Fruit fly (Drosophila melanogaster) whole organism, pupa: ENCODE measurements around the gene Rrp1.

ENCODE experiments used
- CG10348 ChIP-seq: fragments of 200-800 bp; sonication (Bioruptor generic); IDR thresholded peaks from 2 replicates; pipeline ENCODE4 v1.3.6; 2022; ENCODE audit warnings: missing biosample characterization, missing genetic modification characterization
- CG12605 ChIP-seq: fragments of 200-800 bp; sonication (Bioruptor generic); IDR thresholded peaks from 2 replicates; pipeline ENCODE4 v1.3.6; 2022; ENCODE audit warnings: missing biosample characterization, missing genetic modification characterization
- CG13204 ChIP-seq: fragments of 200-800 bp; sonication (Bioruptor generic); optimal IDR thresholded peaks from 2 replicates; lab custom pipeline; 2018; ENCODE audit warnings: missing biosample characterization, mild to moderate bottlenecking, missing genetic modification characterization, moderate library complexity
- CG14655 ChIP-seq: fragments of 200-800 bp; sonication (Bioruptor generic); optimal IDR thresholded peaks from 3 replicates; lab custom pipeline; 2017; ENCODE audit warnings: mild to moderate bottlenecking, missing biosample characterization, missing genetic modification reagents, missing genetic modification characterization
- CG15710 ChIP-seq: fragments of 200-800 bp; sonication (Bioruptor generic); optimal IDR thresholded peaks from 2 replicates; lab custom pipeline; 2018; ENCODE audit warnings: missing biosample characterization, mild to moderate bottlenecking, missing genetic modification characterization, moderate library complexity
- CG17806 ChIP-seq: fragments of 200-800 bp; sonication (Bioruptor generic); optimal IDR thresholded peaks from 2 replicates; lab custom pipeline; 2018; ENCODE audit warnings: missing biosample characterization, mild to moderate bottlenecking, missing genetic modification characterization, moderate library complexity
- CG32121 ChIP-seq: fragments of 200-800 bp; sonication (Bioruptor generic); IDR thresholded peaks from 2 replicates; pipeline ENCODE4 v1.3.6; 2022; ENCODE audit warnings: missing biosample characterization, missing genetic modification characterization
- CG34367 ChIP-seq: fragments of 200-800 bp; sonication (Bioruptor generic); optimal IDR thresholded peaks from 2 replicates; lab custom pipeline; 2018; ENCODE audit warnings: missing biosample characterization, mild to moderate bottlenecking, missing genetic modification characterization
- CG4496 ChIP-seq: fragments of 200-800 bp; sonication (Bioruptor generic); IDR thresholded peaks from 3 replicates; pipeline ENCODE4 v1.3.6; 2022; ENCODE audit warnings: missing biosample characterization, missing genetic modification characterization
- CG8159 ChIP-seq: fragments of 200-800 bp; sonication (Bioruptor generic); optimal IDR thresholded peaks from 3 replicates; lab custom pipeline; 2018; ENCODE audit warnings: missing biosample characterization, mild to moderate bottlenecking, missing genetic modification characterization, moderate library complexity
- CG8301 ChIP-seq: fragments of 200-800 bp; sonication (Bioruptor generic); optimal IDR thresholded peaks from 2 replicates; lab custom pipeline; 2018; ENCODE audit warnings: missing biosample characterization, mild to moderate bottlenecking, missing genetic modification characterization
- CG9948 ChIP-seq: fragments of 200-800 bp; sonication (Bioruptor generic); optimal IDR thresholded peaks from 2 replicates; lab custom pipeline; 2018; ENCODE audit warnings: missing biosample characterization, mild to moderate bottlenecking, missing genetic modification characterization, moderate library complexity
- D1 ChIP-seq: fragments of 200-800 bp; sonication (Bioruptor generic); optimal IDR thresholded peaks from 2 replicates; lab custom pipeline; 2018; ENCODE audit warnings: missing biosample characterization, mild to moderate bottlenecking, missing genetic modification characterization, moderate library complexity
- EcR ChIP-seq: fragments of 200-800 bp; sonication (Bioruptor generic); optimal IDR thresholded peaks from 3 replicates; lab custom pipeline; 2019; ENCODE audit warnings: missing biosample characterization, missing genetic modification characterization, mild to moderate bottlenecking, moderate library complexity, missing genetic modification reagents
- Ets98B ChIP-seq: fragments of 200-800 bp; sonication (Bioruptor generic); IDR thresholded peaks from 2 replicates; pipeline ENCODE4 v1.3.6; 2022; ENCODE audit warnings: missing biosample characterization, missing genetic modification characterization
- Pif1A ChIP-seq: fragments of 200-800 bp; sonication (Bioruptor generic); optimal IDR thresholded peaks from 3 replicates; lab custom pipeline; 2016; ENCODE audit warnings: missing biosample characterization, missing genetic modification characterization
- Pif1B ChIP-seq: fragments of 200-800 bp; sonication (Bioruptor generic); optimal IDR thresholded peaks from 3 replicates; lab custom pipeline; 2016; ENCODE audit warnings: missing biosample characterization, missing genetic modification characterization
- Snoo ChIP-seq: fragments of 200-800 bp; sonication (Bioruptor generic); optimal IDR thresholded peaks from 3 replicates; lab custom pipeline; 2017; ENCODE audit warnings: missing biosample characterization, mild to moderate bottlenecking, missing genetic modification characterization, inconsistent platforms
- fd96Ca ChIP-seq: fragments of 200-800 bp; sonication (Bioruptor generic); IDR thresholded peaks from 3 replicates; pipeline ENCODE4 v1.3.6; 2022; ENCODE audit warnings: missing biosample characterization, missing genetic modification characterization
- gl ChIP-seq: fragments of 200-800 bp; sonication (Bioruptor generic); optimal IDR thresholded peaks from 2 replicates; lab custom pipeline; 2018; ENCODE audit warnings: missing biosample characterization, mild to moderate bottlenecking, missing genetic modification characterization
- rn ChIP-seq: fragments of 200-800 bp; sonication (Bioruptor generic); IDR thresholded peaks from 2 replicates; pipeline ENCODE4 v1.3.6; 2022; ENCODE audit warnings: missing biosample characterization, missing genetic modification characterization

The Rrp1 gene

DNA sequence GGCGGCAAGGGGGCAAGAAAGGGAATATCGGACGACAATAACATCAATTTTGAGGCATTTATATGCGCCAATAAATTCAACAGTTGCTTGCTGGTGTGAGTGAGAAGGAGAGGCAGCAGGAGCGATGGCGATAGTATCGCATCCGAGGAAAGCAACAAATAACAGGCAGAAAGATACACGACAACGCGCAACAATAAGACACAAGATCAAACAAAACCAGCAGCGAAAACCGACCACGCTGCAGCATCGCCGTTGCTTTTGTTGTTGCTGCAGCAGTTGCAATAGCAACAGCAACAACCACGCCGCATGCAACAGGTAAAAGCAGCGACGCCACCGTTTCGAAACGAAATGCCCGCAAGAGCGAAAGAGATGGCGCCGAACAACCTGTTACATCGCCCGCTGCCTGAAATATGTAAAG is 28.2 kb upstream of the Rrp1 start:
- TF ChIP-seq CG12605 (peak; percentile 51; the same call in 1 of the 2 replicates), CG8159 (tag; lab: Kevin White, UChicago) (no peak), CG13204 (GFP tag; lab: Kevin White, UChicago) (peak; percentile 50)

DNA sequence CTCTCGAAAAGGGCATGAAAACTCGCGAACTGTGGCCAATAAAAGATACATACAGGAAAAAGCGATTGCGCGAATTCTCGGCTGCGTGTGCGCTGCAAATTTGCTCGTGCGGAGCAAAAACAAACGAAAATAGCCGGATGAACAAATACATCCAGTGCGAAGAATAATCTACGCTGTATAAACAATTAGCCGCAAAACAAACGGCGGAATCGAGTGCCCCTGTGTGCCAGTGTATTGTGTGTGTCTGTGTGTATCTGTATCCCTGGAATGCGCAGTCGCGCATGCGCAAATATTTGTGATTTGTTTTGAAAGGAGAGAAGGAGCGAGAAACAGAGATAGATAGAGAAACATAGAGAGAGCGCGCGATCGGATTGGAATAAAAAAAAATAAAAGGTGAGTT is 27.3 kb upstream of the Rrp1 start:
- TF ChIP-seq CG15710 (tag; lab: Kevin White, UChicago) (no peak), Snoo (tag; lab: Kevin White, UChicago) (no peak), CG8159 (tag; lab: Kevin White, UChicago) (no peak), CG10348 (GFP tag; lab: Robert Waterston, UW) (no peak), CG14655 (GFP tag; lab: Kevin White, UChicago) (no peak), Pif1B (GFP tag; lab: Kevin White, UChicago) (no peak), CG4496 (GFP tag; lab: Robert Waterston, UW) (0 out of 3 replicates have a peak, but pooled peaks have one; percentile 30)

DNA sequence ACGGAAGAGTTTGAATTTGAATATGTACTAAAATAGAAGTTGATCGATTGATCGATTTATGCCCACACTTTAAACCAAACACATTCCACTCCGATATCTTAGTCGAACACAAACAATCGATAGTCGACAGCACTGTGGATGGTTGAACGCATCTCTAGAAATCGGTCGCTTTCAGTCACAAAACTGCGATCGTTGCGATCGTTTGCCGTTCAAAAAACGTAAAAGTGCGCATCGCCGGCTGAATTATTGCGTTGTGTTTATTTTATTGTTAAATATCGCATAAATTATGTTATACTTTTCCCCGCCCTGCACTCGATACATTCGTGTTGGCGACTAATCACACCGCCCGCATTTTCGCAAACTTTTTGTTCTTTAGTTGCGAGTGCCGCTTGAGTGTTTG is 26.8 kb upstream of the Rrp1 start, which contains the start of gene Ccdc85:
Gene Ccdc85 (plus strand): TSS at position 174 of the 400 bp plus-strand sequence.
- TF ChIP-seq CG12605 (0 out of 2 replicates have a peak, but pooled peaks have one; percentile 11), CG9948 (tag; lab: Kevin White, UChicago) (no peak), Pif1B (GFP tag; lab: Kevin White, UChicago) (no peak), CG4496 (GFP tag; lab: Robert Waterston, UW) (no peak), EcR (peak; percentile 3)

DNA sequence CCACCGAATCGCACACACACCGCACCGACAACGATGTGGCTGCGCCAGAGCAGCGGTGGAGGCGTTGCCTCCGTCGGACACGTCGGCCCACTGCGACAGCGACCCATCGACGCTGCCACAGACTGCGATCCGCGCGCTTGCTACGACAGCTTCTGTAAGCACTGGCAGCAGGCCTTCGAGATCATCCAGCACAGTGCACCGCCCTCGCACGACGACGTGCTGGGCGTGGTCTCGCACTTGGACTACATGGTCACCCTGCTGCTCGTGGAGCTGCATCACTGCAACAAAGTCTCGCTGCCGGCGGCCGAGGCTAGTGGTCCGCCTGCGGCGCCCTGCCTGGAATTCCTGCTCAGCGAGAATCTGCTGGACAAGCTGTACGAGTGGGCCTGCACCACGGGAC is 21.4 kb upstream of the Rrp1 start:
- no peak for TF ChIP-seq CG10348 (GFP tag; lab: Robert Waterston, UW)
- 0 out of 3 replicates have a peak, but pooled peaks have one; percentile 22 for TF ChIP-seq fd96Ca
- peak; percentile 21; the same call in 1 of the 2 replicates for TF ChIP-seq CG32121 (GFP tag; lab: Robert Waterston, UW)

DNA sequence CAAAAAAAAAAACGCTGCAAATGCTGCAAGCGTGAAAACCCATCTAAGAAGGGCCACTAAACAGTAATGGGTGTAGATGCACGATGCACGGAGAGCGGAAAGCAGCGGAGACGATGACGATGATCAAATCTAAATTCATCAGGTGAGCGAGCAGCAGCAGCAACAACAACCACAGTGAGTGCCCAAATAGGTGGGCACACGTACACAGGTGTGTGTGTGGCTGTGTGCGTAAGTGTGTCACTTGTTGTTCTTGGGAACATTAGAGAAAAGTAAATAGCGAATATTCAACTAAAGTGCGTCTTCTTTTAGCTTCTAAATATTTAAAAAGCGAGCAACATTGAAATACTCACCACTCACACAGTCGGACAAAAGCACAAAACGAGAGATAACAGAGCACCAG is 20.9 kb upstream of the Rrp1 start:
- no peak for TF ChIP-seq Snoo (tag; lab: Kevin White, UChicago)
- TF ChIP-seq CG8159 (tag; lab: Kevin White, UChicago), result no peak
- TF ChIP-seq gl (tag; lab: Kevin White, UChicago), result no peak
- TF ChIP-seq CG34367 (tag; lab: Kevin White, UChicago), result no peak
- no peak for TF ChIP-seq fd96Ca
- TF ChIP-seq D1 (tag; lab: Kevin White, UChicago), result no peak
- TF ChIP-seq CG14655 (GFP tag; lab: Kevin White, UChicago), result no peak
- TF ChIP-seq CG4496 (GFP tag; lab: Robert Waterston, UW), result no peak
- no peak for TF ChIP-seq CG8301 (tag; lab: Kevin White, UChicago)
- no peak for TF ChIP-seq CG9948 (tag; lab: Kevin White, UChicago)
- no peak for TF ChIP-seq CG10348 (GFP tag; lab: Robert Waterston, UW)
- TF ChIP-seq CG17806 (tag; lab: Kevin White, UChicago), result no peak
- no peak for TF ChIP-seq Pif1B (GFP tag; lab: Kevin White, UChicago)
- no peak for TF ChIP-seq Ets98B
- TF ChIP-seq CG32121 (GFP tag; lab: Robert Waterston, UW), result no peak
- TF ChIP-seq Pif1A (GFP tag; lab: Kevin White, UChicago), result no peak
- no peak for TF ChIP-seq EcR
- no peak for TF ChIP-seq CG15710 (tag; lab: Kevin White, UChicago)

DNA sequence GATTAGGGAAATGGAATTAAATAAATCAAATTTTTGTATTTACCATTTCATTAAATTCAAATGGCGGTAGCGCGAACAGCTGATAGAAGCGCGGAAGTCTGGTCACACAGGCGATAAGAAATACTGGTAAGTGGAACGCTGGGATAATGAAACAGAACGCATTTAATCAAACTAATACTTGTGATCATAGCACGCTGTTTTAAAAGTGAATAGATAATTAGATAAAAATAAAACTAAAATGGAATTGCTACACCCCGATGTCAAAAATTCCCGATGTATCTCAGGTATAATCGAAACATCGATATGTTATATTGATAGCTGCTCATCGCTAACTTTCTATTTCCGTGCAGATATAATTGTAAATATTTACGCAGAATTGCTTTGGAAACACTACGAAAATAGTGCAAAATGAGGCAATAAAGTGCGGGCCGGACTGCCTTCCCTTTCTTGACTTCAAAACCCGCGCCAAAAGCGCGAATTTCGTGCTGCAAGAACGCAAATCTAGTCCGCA is 20.4 kb upstream of the Rrp1 start, which contains the start of the genes okr and CG3558:
Gene okr (minus strand): TSS at position 96 of the 511 bp plus-strand sequence.
Gene CG3558 (plus strand): TSS at position 207 of the 511 bp plus-strand sequence.
- no peak for TF ChIP-seq fd96Ca
- TF ChIP-seq CG14655 (GFP tag; lab: Kevin White, UChicago), result no peak
- TF ChIP-seq EcR, result no peak
- TF ChIP-seq Snoo (tag; lab: Kevin White, UChicago), result no peak
- no peak for TF ChIP-seq Pif1B (GFP tag; lab: Kevin White, UChicago)
- TF ChIP-seq gl (tag; lab: Kevin White, UChicago), result no peak
- TF ChIP-seq rn, result no peak
- TF ChIP-seq CG13204 (GFP tag; lab: Kevin White, UChicago), result no peak
- no peak for TF ChIP-seq CG9948 (tag; lab: Kevin White, UChicago)
- no peak for TF ChIP-seq CG17806 (tag; lab: Kevin White, UChicago)
- TF ChIP-seq CG12605, result no peak
- TF ChIP-seq Ets98B, result no peak
- TF ChIP-seq D1 (tag; lab: Kevin White, UChicago), result no peak
- no peak for TF ChIP-seq Pif1A (GFP tag; lab: Kevin White, UChicago)
- TF ChIP-seq CG10348 (GFP tag; lab: Robert Waterston, UW), result no peak
- no peak for TF ChIP-seq CG15710 (tag; lab: Kevin White, UChicago)
- no peak for TF ChIP-seq CG32121 (GFP tag; lab: Robert Waterston, UW)
- no peak for TF ChIP-seq CG4496 (GFP tag; lab: Robert Waterston, UW)
- no peak for TF ChIP-seq CG8159 (tag; lab: Kevin White, UChicago)
